Worm (Caenorhabditis elegans) whole organism, young adult: ENCODE results near the gene strd-1.

Experiments
- B0019.2 ChIP-seq: fragments of 200-800 bp; sonication (Bioruptor generic); conservative IDR thresholded peaks from 2 replicates; pipeline ENCODE4 v1.3.6; 2022; ENCODE audit warnings: missing genetic modification reagents, missing genetic modification characterization, missing compliant biosample characterization
- B0035.1 ChIP-seq: sonication (generic microtip); optimal IDR thresholded peaks from 2 replicates; lab custom pipeline; 2016; ENCODE audit warnings: missing genetic modification characterization, mild to moderate bottlenecking, missing compliant biosample characterization, missing genotype, missing genetic modification reagents
- C06A6.2 ChIP-seq: fragments of 200-800 bp; sonication (Bioruptor generic); conservative IDR thresholded peaks from 2 replicates; pipeline ENCODE4 v1.3.6; 2022; ENCODE audit warnings: missing genetic modification characterization, missing compliant biosample characterization
- C17E4.6 ChIP-seq: fragments of 200-800 bp; sonication (Bioruptor generic); IDR thresholded peaks from 2 replicates; pipeline ENCODE4 v1.3.6; 2022; ENCODE audit warnings: missing genetic modification reagents, missing genetic modification characterization, missing compliant biosample characterization
- F23B12.7 ChIP-seq: sonication (generic microtip); optimal IDR thresholded peaks from 2 replicates; lab custom pipeline; 2017; ENCODE audit warnings: missing genetic modification characterization, mild to moderate bottlenecking, missing compliant biosample characterization, antibody characterized with exemption, moderate library complexity; ENCODE audit not compliant: insufficient read depth
- F33H1.4 ChIP-seq: fragments of 200-800 bp; sonication (Bioruptor generic); IDR thresholded peaks from 2 replicates; pipeline ENCODE4 v1.3.6; 2022; ENCODE audit warnings: missing genetic modification reagents, missing genetic modification characterization, missing compliant biosample characterization
- F52B5.7 ChIP-seq: sonication (generic microtip); optimal IDR thresholded peaks from 2 replicates; lab custom pipeline; 2016; ENCODE audit warnings: mild to moderate bottlenecking, missing genetic modification characterization, missing compliant biosample characterization
- K11D2.4 ChIP-seq: fragments of 200-800 bp; sonication (Bioruptor generic); IDR thresholded peaks from 2 replicates; pipeline ENCODE4 v1.3.6; 2022; ENCODE audit warnings: missing genetic modification reagents, missing genetic modification characterization, missing compliant biosample characterization
- K12H6.12 ChIP-seq: fragments of 200-800 bp; sonication (Bioruptor generic); optimal IDR thresholded peaks from 2 replicates; lab custom pipeline; 2018; ENCODE audit warnings: mild to moderate bottlenecking, missing genetic modification characterization, missing compliant biosample characterization
- Y53F4B.3 ChIP-seq: fragments of 200-800 bp; sonication (Bioruptor generic); IDR thresholded peaks from 2 replicates; pipeline ENCODE4 v1.3.6; 2022; ENCODE audit warnings: missing genetic modification reagents, missing genetic modification characterization, missing compliant biosample characterization
- ama-1 ChIP-seq, 3 experiments: fragments of 150-350 bp in 1 of 3; sonication (generic microtip) in 2 of 3; optimal IDR thresholded peaks; 2 replicates each; lab custom pipeline; 2014 to 2018; ENCODE audit warnings: missing biosample characterization in 2 of 3, missing genetic modification characterization in 2 of 3, missing genetic modification reagents in 2 of 3
- aptf-2 ChIP-seq: fragments of 200-800 bp; sonication (Bioruptor generic); conservative IDR thresholded peaks from 2 replicates; pipeline ENCODE4 v1.3.6; 2022; ENCODE audit warnings: missing genetic modification reagents, missing genetic modification characterization, missing compliant biosample characterization
- atf-7 ChIP-seq: sonication (generic microtip); optimal IDR thresholded peaks from 2 replicates; lab custom pipeline; 2017; ENCODE audit warnings: mild to moderate bottlenecking, missing genetic modification characterization, missing compliant biosample characterization
- attf-3 ChIP-seq: fragments of 200-800 bp; sonication (Bioruptor generic); conservative IDR thresholded peaks from 2 replicates; pipeline ENCODE4 v1.3.6; 2022; ENCODE audit warnings: missing genetic modification reagents, missing genetic modification characterization, missing compliant biosample characterization
- attf-5 ChIP-seq: fragments of 200-800 bp; sonication (Bioruptor generic); optimal IDR thresholded peaks from 2 replicates; lab custom pipeline; 2018; ENCODE audit warnings: mild to moderate bottlenecking, missing genetic modification characterization, missing compliant biosample characterization
- cebp-1 ChIP-seq, 2 experiments: fragments of 200-800 bp in 1 of 2; sonication (Bioruptor generic) in 1 of 2; sonication (generic microtip) in 1 of 2; IDR thresholded peaks in 1 of 2; optimal IDR thresholded peaks in 1 of 2; 2 replicates each; pipeline versions ENCODE4 v1.3.6 to Lab custom; 2017 to 2022; ENCODE audit warnings: missing compliant biosample characterization in 2 of 2, missing genetic modification characterization in 2 of 2, mild to moderate bottlenecking in 1 of 2, missing genetic modification reagents in 1 of 2, moderate library complexity in 1 of 2
- ceh-91 ChIP-seq: fragments of 200-800 bp; sonication (Bioruptor generic); IDR thresholded peaks from 2 replicates; pipeline ENCODE4 v1.3.6; 2022; ENCODE audit warnings: missing genetic modification reagents, missing genetic modification characterization, missing compliant biosample characterization
- dox-1 ChIP-seq: fragments of 200-800 bp; sonication (Bioruptor generic); IDR thresholded peaks from 2 replicates; pipeline ENCODE4 v1.3.6; 2022; ENCODE audit warnings: missing genetic modification reagents, missing genetic modification characterization, missing compliant biosample characterization
- efl-1 ChIP-seq: fragments of 150-350 bp; optimal IDR thresholded peaks from 2 replicates; lab custom pipeline; 2014; ENCODE audit warnings: missing biosample characterization, missing genetic modification reagents, missing genetic modification characterization
- ekl-4 ChIP-seq: fragments of 200-800 bp; sonication (Bioruptor generic); IDR thresholded peaks from 2 replicates; pipeline ENCODE4 v1.3.6; 2022; ENCODE audit warnings: missing genetic modification reagents, missing genetic modification characterization, missing compliant biosample characterization
- fkh-3 ChIP-seq: sonication (generic microtip); optimal IDR thresholded peaks from 2 replicates; lab custom pipeline; 2016; ENCODE audit warnings: mild to moderate bottlenecking, missing genetic modification characterization, missing compliant biosample characterization
- gei-17 ChIP-seq: fragments of 200-800 bp; sonication (Bioruptor generic); optimal IDR thresholded peaks from 2 replicates; lab custom pipeline; 2018; ENCODE audit warnings: mild to moderate bottlenecking, missing genetic modification characterization, missing compliant biosample characterization
- hmg-1.2 ChIP-seq: fragments of 200-800 bp; sonication (Bioruptor generic); IDR thresholded peaks from 2 replicates; pipeline ENCODE4 v1.3.6; 2022; ENCODE audit warnings: missing genetic modification reagents, missing genetic modification characterization, missing compliant biosample characterization
- hrde-1 ChIP-seq: sonication (generic microtip); optimal IDR thresholded peaks from 2 replicates; lab custom pipeline; 2016; ENCODE audit warnings: missing genetic modification characterization, mild to moderate bottlenecking, missing compliant biosample characterization, moderate library complexity, missing genotype, missing genetic modification reagents, borderline replicate concordance
- lag-1 ChIP-seq: fragments of 200-800 bp; sonication (Bioruptor generic); IDR thresholded peaks from 2 replicates; pipeline ENCODE4 v1.3.6; 2022; ENCODE audit warnings: missing genetic modification reagents, missing genetic modification characterization, missing compliant biosample characterization
- lin-26 ChIP-seq: fragments of 200-800 bp; sonication (Bioruptor generic); IDR thresholded peaks from 2 replicates; pipeline ENCODE4 v1.3.6; 2022; ENCODE audit warnings: missing genetic modification reagents, missing genetic modification characterization, missing compliant biosample characterization
- lsl-1 ChIP-seq: fragments of 200-800 bp; sonication (Bioruptor generic); optimal IDR thresholded peaks from 2 replicates; lab custom pipeline; 2018; ENCODE audit warnings: mild to moderate bottlenecking, missing genetic modification characterization, moderate library complexity, missing compliant biosample characterization
- mcd-1 ChIP-seq: fragments of 200-800 bp; sonication (Bioruptor generic); IDR thresholded peaks from 2 replicates; pipeline ENCODE4 v1.3.6; 2022; ENCODE audit warnings: missing genetic modification reagents, missing genetic modification characterization, missing compliant biosample characterization
- mel-28 ChIP-seq: sonication (generic microtip); optimal IDR thresholded peaks from 2 replicates; lab custom pipeline; 2016; ENCODE audit warnings: borderline replicate concordance, mild to moderate bottlenecking, missing genetic modification characterization, missing compliant biosample characterization
- nhr-120 ChIP-seq: fragments of 200-800 bp; sonication (Bioruptor generic); IDR thresholded peaks from 2 replicates; pipeline ENCODE4 v1.3.6; 2022; ENCODE audit warnings: missing genetic modification characterization, missing compliant biosample characterization
- repo-1 ChIP-seq: sonication (generic microtip); optimal IDR thresholded peaks from 2 replicates; lab custom pipeline; 2017; ENCODE audit warnings: mild to moderate bottlenecking, missing genetic modification characterization, missing compliant biosample characterization
- sea-2 ChIP-seq: fragments of 200-800 bp; sonication (Bioruptor generic); IDR thresholded peaks from 2 replicates; pipeline ENCODE4 v1.3.6; 2022; ENCODE audit warnings: missing genetic modification characterization, missing compliant biosample characterization
- snpc-1.3 ChIP-seq: sonication (generic microtip); optimal IDR thresholded peaks from 2 replicates; lab custom pipeline; 2017; ENCODE audit warnings: missing genetic modification characterization, mild to moderate bottlenecking, missing compliant biosample characterization, antibody characterized with exemption, moderate library complexity, missing genotype, missing genetic modification reagents; ENCODE audit not compliant: insufficient read depth
- sptf-2 ChIP-seq: fragments of 200-800 bp; sonication (Bioruptor generic); optimal IDR thresholded peaks from 2 replicates; lab custom pipeline; 2018; ENCODE audit warnings: mild to moderate bottlenecking, missing genetic modification characterization, missing compliant biosample characterization
- tbp1 ChIP-seq: fragments of 200-800 bp; sonication (Bioruptor generic); optimal IDR thresholded peaks from 2 replicates; lab custom pipeline; 2018; ENCODE audit warnings: mild to moderate bottlenecking, missing genetic modification characterization, missing compliant biosample characterization
- tbx-9 ChIP-seq: sonication (generic microtip); optimal IDR thresholded peaks from 2 replicates; lab custom pipeline; 2016; ENCODE audit warnings: borderline replicate concordance, missing genetic modification characterization, inconsistent platforms, missing compliant biosample characterization
- unc-62 ChIP-seq: fragments of 150-350 bp; optimal IDR thresholded peaks from 2 replicates; lab custom pipeline; 2014; ENCODE audit warnings: missing biosample characterization, missing genetic modification reagents, missing genetic modification characterization
- ztf-25 ChIP-seq: fragments of 200-800 bp; sonication (Bioruptor generic); IDR thresholded peaks from 2 replicates; pipeline ENCODE4 v1.3.6; 2022; ENCODE audit warnings: missing genetic modification reagents, missing genetic modification characterization, missing compliant biosample characterization
- ztf-3 ChIP-seq: fragments of 200-800 bp; sonication (Bioruptor generic); optimal IDR thresholded peaks from 2 replicates; lab custom pipeline; 2018; ENCODE audit warnings: mild to moderate bottlenecking, missing genetic modification characterization, missing compliant biosample characterization

strd-1 gene

ce11 chrIII:10930850-10931249 is 16.4 kb upstream of the strd-1 start, which contains the start of gene M142.5:
M142.5 (plus strand) TSS chrIII:10931201.
- TF ChIP-seq Y53F4B.3 (GFP tag; lab: Robert Waterston, UW) (no peak), tbp1 (no peak), lin-26 (GFP tag; lab: Robert Waterston, UW) (no peak), hmg-1.2 (GFP tag; lab: Robert Waterston, UW) (peak; percentile 35; the same call in 1 of the 2 replicates), F23B12.7 (tag; lab: Kevin White, UChicago) (peak; percentile 27), F52B5.7 (tag; lab: Kevin White, UChicago) (no peak), attf-3 (GFP tag; lab: Robert Waterston, UW) (no peak), B0019.2 (no peak), ekl-4 (GFP tag; lab: Robert Waterston, UW) (no peak), nhr-120 (GFP tag; lab: Robert Waterston, UW) (no peak), cebp-1 (GFP tag; IDR thresholded peaks at IDR 0.05; lab: Robert Waterston, UW) (no peak), cebp-1 (tag; optimal IDR thresholded peaks at IDR 0.05; lab: Kevin White, UChicago) (no peak), F33H1.4 (GFP tag; lab: Robert Waterston, UW) (no peak), hrde-1 (tag; lab: Kevin White, UChicago) (no peak), ama-1 (optimal IDR thresholded peaks at IDR 0.05; lab: Kevin White, UChicago) (no peak), ama-1 (GFP tag; optimal IDR thresholded peaks at IDR 0.05; lab: Kevin White, UChicago) (no peak), gei-17 (no peak), snpc-1.3 (tag; lab: Kevin White, UChicago) (no peak), atf-7 (tag; lab: Kevin White, UChicago) (no peak), repo-1 (no peak), dox-1 (GFP tag; lab: Robert Waterston, UW) (no peak), K12H6.12 (no peak), C17E4.6 (GFP tag; lab: Robert Waterston, UW) (no peak), mel-28 (tag; lab: Kevin White, UChicago) (no peak), lag-1 (no peak), sea-2 (GFP tag; lab: Robert Waterston, UW) (no peak), efl-1 (peak; percentile 10), K11D2.4 (GFP tag; lab: Robert Waterston, UW) (no peak), sptf-2 (GFP tag; lab: Kevin White, UChicago) (no peak), fkh-3 (no peak), ztf-25 (no peak), mcd-1 (GFP tag; lab: Robert Waterston, UW) (peak; percentile 87)
- TF ChIP-seq, all 124 proteins: peak for 4

ce11 chrIII:10933331-10933730 is 13.9 kb upstream of the strd-1 start, which contains the start of gene M142.8:
M142.8 (plus strand) TSS chrIII:10933631.
- no peak for TF ChIP-seq nhr-120 (GFP tag; lab: Robert Waterston, UW)
- no peak for TF ChIP-seq ceh-91 (GFP tag; lab: Robert Waterston, UW)
- TF ChIP-seq, all 124 proteins: peak for 0

DNA sequence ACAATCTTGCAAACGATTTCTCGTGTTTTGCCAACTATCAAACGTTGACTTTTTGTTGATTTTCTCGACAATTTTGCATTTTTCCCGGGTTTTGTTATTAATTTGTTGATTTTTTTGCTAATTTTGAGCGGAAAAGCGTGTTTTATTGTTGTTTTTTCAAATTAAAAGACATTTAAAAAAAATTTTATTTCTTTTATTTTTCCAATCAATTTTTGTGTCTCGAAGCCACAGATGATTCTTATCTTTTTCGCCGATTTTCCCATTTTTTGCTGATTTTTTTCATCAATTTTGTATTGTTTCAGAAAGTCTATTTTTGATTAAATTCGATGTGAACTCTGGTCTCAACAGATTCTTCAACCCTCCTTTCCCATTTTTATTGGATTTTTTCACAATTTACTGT is 11.3 kb upstream of the strd-1 start, which contains the start of gene rle-1:
rle-1 (plus strand) TSS at position 301 of the 400 bp plus-strand sequence.
- TF ChIP-seq lsl-1 (GFP tag; lab: Kevin White, UChicago), result no peak
- TF ChIP-seq B0035.1 (tag; lab: Kevin White, UChicago), result no peak
- no peak for TF ChIP-seq unc-62 (GFP tag; lab: Kevin White, UChicago)
- TF ChIP-seq tbx-9 (tag; lab: Kevin White, UChicago), result no peak
- TF ChIP-seq ztf-3 (GFP tag; lab: Kevin White, UChicago), result no peak
- no peak for TF ChIP-seq C06A6.2
- TF ChIP-seq F33H1.4 (GFP tag; lab: Robert Waterston, UW), result no peak
- TF ChIP-seq attf-5, result no peak
- no peak for TF ChIP-seq aptf-2 (GFP tag; lab: Robert Waterston, UW)
